Fruit fly (Drosophila melanogaster) whole organism, prepupa: Measurements from ENCODE around the gene Bdbt.

Experiments
- CG10631 ChIP-seq: fragments of 200-800 bp; sonication (Bioruptor generic); optimal IDR thresholded peaks from 2 replicates; lab custom pipeline; 2016; ENCODE audit warnings: missing biosample characterization, missing genetic modification characterization
- CG10669 ChIP-seq: fragments of 200-800 bp; sonication (Bioruptor generic); optimal IDR thresholded peaks from 3 replicates; lab custom pipeline; 2018; ENCODE audit warnings: missing biosample characterization, mild to moderate bottlenecking, missing genetic modification characterization, moderate library complexity
- CG11294 ChIP-seq: fragments of 200-800 bp; sonication (Bioruptor generic); IDR thresholded peaks from 2 replicates; pipeline ENCODE4 v1.3.6; 2022; ENCODE audit warnings: missing biosample characterization, missing genetic modification characterization
- CG11762 ChIP-seq: fragments of 200-800 bp; sonication (Bioruptor generic); optimal IDR thresholded peaks from 3 replicates; lab custom pipeline; 2016; ENCODE audit warnings: missing biosample characterization, missing genetic modification characterization; ENCODE audit not compliant: insufficient read depth
- CG15336 ChIP-seq: fragments of 200-800 bp; sonication (Bioruptor generic); IDR thresholded peaks from 2 replicates; pipeline ENCODE4 v1.3.6; 2022; ENCODE audit warnings: missing biosample characterization, missing genetic modification characterization
- CG1621 ChIP-seq: fragments of 200-800 bp; sonication (Bioruptor generic); optimal IDR thresholded peaks from 3 replicates; lab custom pipeline; 2018; ENCODE audit warnings: missing biosample characterization, mild to moderate bottlenecking, missing genetic modification characterization
- CG3032 ChIP-seq: fragments of 200-800 bp; optimal IDR thresholded peaks from 2 replicates; lab custom pipeline; 2019; ENCODE audit warnings: missing biosample characterization, mild to moderate bottlenecking, missing genetic modification characterization, moderate library complexity
- CG31627 ChIP-seq: fragments of 200-800 bp; sonication (Bioruptor generic); optimal IDR thresholded peaks from 3 replicates; lab custom pipeline; 2016; ENCODE audit warnings: missing biosample characterization, missing genetic modification characterization
- CG32006 ChIP-seq: fragments of 200-800 bp; sonication (Bioruptor generic); optimal IDR thresholded peaks from 3 replicates; lab custom pipeline; 2017; ENCODE audit warnings: missing biosample characterization, mild to moderate bottlenecking, missing genetic modification characterization
- CG4318 ChIP-seq: fragments of 200-800 bp; sonication (Bioruptor generic); optimal IDR thresholded peaks from 3 replicates; lab custom pipeline; 2017; ENCODE audit warnings: missing biosample characterization, mild to moderate bottlenecking, missing genetic modification characterization
- CG6163 ChIP-seq: fragments of 200-800 bp; sonication (Bioruptor generic); IDR thresholded peaks from 3 replicates; pipeline ENCODE4 v1.3.6; 2022; ENCODE audit warnings: missing biosample characterization, missing genetic modification characterization
- CG6792 ChIP-seq: fragments of 200-800 bp; sonication (Bioruptor generic); optimal IDR thresholded peaks from 3 replicates; lab custom pipeline; 2016; ENCODE audit warnings: missing biosample characterization, missing genetic modification characterization
- CG6808 ChIP-seq: fragments of 200-800 bp; sonication (Bioruptor generic); optimal IDR thresholded peaks from 3 replicates; lab custom pipeline; 2017; ENCODE audit warnings: missing biosample characterization, missing genetic modification characterization, mild to moderate bottlenecking, moderate library complexity, missing genetic modification reagents
- CG6854 ChIP-seq: fragments of 200-800 bp; sonication (Bioruptor generic); optimal IDR thresholded peaks from 2 replicates; lab custom pipeline; 2017; ENCODE audit warnings: missing biosample characterization, mild to moderate bottlenecking, missing genetic modification characterization
- CG7368 ChIP-seq: fragments of 200-800 bp; sonication (Bioruptor generic); optimal IDR thresholded peaks from 3 replicates; lab custom pipeline; 2016; ENCODE audit warnings: missing biosample characterization, missing genetic modification characterization
- CG8119 ChIP-seq: fragments of 200-800 bp; sonication (Bioruptor generic); IDR thresholded peaks from 3 replicates; pipeline ENCODE4 v1.3.6; 2022; ENCODE audit warnings: missing biosample characterization, missing genetic modification characterization
- CG8319 ChIP-seq: fragments of 200-800 bp; sonication (Bioruptor generic); optimal IDR thresholded peaks from 3 replicates; lab custom pipeline; 2016; ENCODE audit warnings: missing biosample characterization, missing genetic modification characterization
- CG8632 ChIP-seq: fragments of 200-800 bp; sonication (Bioruptor generic); optimal IDR thresholded peaks from 3 replicates; lab custom pipeline; 2016; ENCODE audit warnings: missing biosample characterization, missing genetic modification characterization
- CG9139 ChIP-seq: fragments of 200-800 bp; sonication (Bioruptor generic); optimal IDR thresholded peaks from 3 replicates; lab custom pipeline; 2017; ENCODE audit warnings: missing biosample characterization, mild to moderate bottlenecking, missing genetic modification characterization
- Eip75B ChIP-seq: fragments of 200-800 bp; sonication (Bioruptor generic); optimal IDR thresholded peaks from 3 replicates; lab custom pipeline; 2016; ENCODE audit warnings: missing biosample characterization, missing genetic modification characterization
- Eip78C ChIP-seq: fragments of 200-800 bp; sonication (Bioruptor generic); peaks from one replicate; lab custom pipeline; 2016; ENCODE audit warnings: missing biosample characterization, missing genetic modification characterization
- Eip93F ChIP-seq: fragments of 200-800 bp; sonication (Bioruptor generic); optimal IDR thresholded peaks from 2 replicates; lab custom pipeline; 2016; ENCODE audit warnings: missing biosample characterization, mild to moderate bottlenecking, missing genetic modification characterization
- Ets96B ChIP-seq: fragments of 200-800 bp; optimal IDR thresholded peaks from 2 replicates; lab custom pipeline; 2019; ENCODE audit warnings: missing biosample characterization, mild to moderate bottlenecking, missing genetic modification characterization, moderate library complexity
- Gug ChIP-seq: fragments of 200-800 bp; sonication (Bioruptor generic); IDR thresholded peaks from 2 replicates; pipeline ENCODE4 v1.3.6; 2022; ENCODE audit warnings: missing biosample characterization, missing genetic modification characterization
- Hr38 ChIP-seq: sonication (Bioruptor generic); optimal IDR thresholded peaks from 2 replicates; lab custom pipeline; 2016; ENCODE audit warnings: missing biosample characterization, missing genetic modification characterization
- Hr39 ChIP-seq: fragments of 200-800 bp; sonication (Bioruptor generic); optimal IDR thresholded peaks from 2 replicates; lab custom pipeline; 2016; ENCODE audit warnings: missing biosample characterization, missing genetic modification characterization
- Hr4 ChIP-seq: fragments of 200-800 bp; sonication (Bioruptor generic); optimal IDR thresholded peaks from 3 replicates; lab custom pipeline; 2016; ENCODE audit warnings: missing biosample characterization, missing genetic modification characterization
- Lpt ChIP-seq: fragments of 200-800 bp; sonication (Bioruptor generic); optimal IDR thresholded peaks from 3 replicates; lab custom pipeline; 2016; ENCODE audit warnings: missing biosample characterization, missing genetic modification characterization
- Met ChIP-seq: fragments of 200-800 bp; sonication (Bioruptor generic); optimal IDR thresholded peaks from 3 replicates; lab custom pipeline; 2016; ENCODE audit warnings: missing biosample characterization, missing genetic modification characterization
- OdsH ChIP-seq: fragments of 200-800 bp; sonication (Bioruptor generic); optimal IDR thresholded peaks from 3 replicates; lab custom pipeline; 2016; ENCODE audit warnings: missing biosample characterization, missing genetic modification characterization
- Smox ChIP-seq: fragments of 200-800 bp; sonication (Bioruptor generic); optimal IDR thresholded peaks from 3 replicates; lab custom pipeline; 2016; ENCODE audit warnings: missing biosample characterization, missing genetic modification characterization
- Sox102F ChIP-seq: fragments of 200-800 bp; sonication (Bioruptor generic); optimal IDR thresholded peaks from 2 replicates; lab custom pipeline; 2016; ENCODE audit warnings: missing biosample characterization, mild to moderate bottlenecking, missing genetic modification characterization
- Sox15 ChIP-seq: fragments of 200-800 bp; sonication (Bioruptor generic); optimal IDR thresholded peaks from 3 replicates; lab custom pipeline; 2016; ENCODE audit warnings: missing biosample characterization, missing genetic modification characterization
- acj6 ChIP-seq: fragments of 200-800 bp; sonication (Bioruptor generic); optimal IDR thresholded peaks from 3 replicates; lab custom pipeline; 2016; ENCODE audit warnings: missing biosample characterization, missing genetic modification characterization
- dac ChIP-seq: fragments of 200-800 bp; sonication (Bioruptor generic); optimal IDR thresholded peaks from 2 replicates; lab custom pipeline; 2017; ENCODE audit warnings: missing biosample characterization, mild to moderate bottlenecking, missing genetic modification characterization
- eg ChIP-seq: fragments of 200-800 bp; sonication (Bioruptor generic); IDR thresholded peaks from 3 replicates; pipeline ENCODE4 v1.3.6; 2022; ENCODE audit warnings: missing biosample characterization, missing genetic modification characterization
- fd85E ChIP-seq: fragments of 200-800 bp; sonication (Bioruptor generic); optimal IDR thresholded peaks from 3 replicates; lab custom pipeline; 2016; ENCODE audit warnings: missing biosample characterization, missing genetic modification characterization
- fkh ChIP-seq: fragments of 200-800 bp; sonication (Bioruptor generic); optimal IDR thresholded peaks from 3 replicates; lab custom pipeline; 2017; ENCODE audit warnings: missing biosample characterization, mild to moderate bottlenecking, missing genetic modification characterization, moderate library complexity
- net ChIP-seq: fragments of 200-800 bp; sonication (Bioruptor generic); optimal IDR thresholded peaks from 3 replicates; lab custom pipeline; 2016; ENCODE audit warnings: missing biosample characterization, missing genetic modification characterization
- pdm3 ChIP-seq: fragments of 200-800 bp; sonication (Bioruptor generic); optimal IDR thresholded peaks from 3 replicates; lab custom pipeline; 2016; ENCODE audit warnings: missing biosample characterization, missing genetic modification characterization
- salr ChIP-seq, 2 experiments: fragments of 200-800 bp; sonication (Bioruptor generic); optimal IDR thresholded peaks; 3 replicates each; lab custom pipeline; 2016 to 2018; ENCODE audit warnings: missing biosample characterization in 2 of 2, missing genetic modification characterization in 2 of 2, mild to moderate bottlenecking in 1 of 2
- spab ChIP-seq: fragments of 200-800 bp; sonication (Bioruptor generic); optimal IDR thresholded peaks from 2 replicates; lab custom pipeline; 2017; ENCODE audit warnings: missing biosample characterization, mild to moderate bottlenecking, missing genetic modification characterization, missing genetic modification reagents
- svp ChIP-seq: fragments of 200-800 bp; sonication (Bioruptor generic); peaks from one replicate; lab custom pipeline; 2016; ENCODE audit warnings: missing biosample characterization, missing genetic modification characterization
- topi ChIP-seq: fragments of 200-800 bp; sonication (Bioruptor generic); optimal IDR thresholded peaks from 3 replicates; lab custom pipeline; 2016; ENCODE audit warnings: missing biosample characterization, missing genetic modification characterization
- vri ChIP-seq: fragments of 200-800 bp; sonication (Bioruptor generic); optimal IDR thresholded peaks from 3 replicates; lab custom pipeline; 2016; ENCODE audit warnings: missing biosample characterization, mild to moderate bottlenecking, missing genetic modification characterization

The Bdbt gene

DNA sequence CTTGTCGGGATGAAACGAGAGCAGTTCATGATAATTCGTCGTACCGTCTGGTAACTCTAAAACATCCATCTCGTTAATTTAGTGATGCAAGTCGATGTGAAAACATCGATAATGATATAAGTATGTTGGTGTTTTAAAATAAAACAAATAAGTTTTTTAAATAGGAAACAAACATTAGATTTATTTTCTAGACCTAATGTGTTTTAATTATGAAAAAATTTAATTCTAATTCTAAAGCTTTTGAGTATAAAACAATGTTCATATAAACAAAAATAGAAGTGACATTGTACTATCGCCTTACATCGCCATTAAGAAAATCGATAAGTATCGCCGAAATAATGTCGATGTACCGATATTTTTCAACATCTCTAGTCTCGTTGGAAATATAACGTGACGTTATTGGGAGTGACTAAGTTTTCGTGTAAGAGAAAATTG, 7.6 kb downstream of the Bdbt start, which contains the start of gene Rab11 (continued):
- TF ChIP-seq Lpt (GFP tag; lab: Kevin White, UChicago) (no peak), net (GFP tag; lab: Kevin White, UChicago) (no peak), svp (peak; percentile 52), CG6163 (GFP tag; lab: Robert Waterston, UW) (no peak; the same call in 2 of the 3 replicates), CG11294 (GFP tag; lab: Robert Waterston, UW) (no peak), CG6854 (GFP tag; lab: Kevin White, UChicago) (no peak), Smox (GFP tag; lab: Kevin White, UChicago) (no peak), topi (GFP tag; lab: Kevin White, UChicago) (peak; percentile 54), fd85E (GFP tag; lab: Kevin White, UChicago) (no peak), Gug (GFP tag; lab: Robert Waterston, UW) (no peak), fkh (GFP tag; lab: Kevin White, UChicago) (peak; percentile 11), Met (GFP tag; lab: Kevin White, UChicago) (peak; percentile 47), CG3032 (peak; percentile 41), CG8632 (GFP tag; lab: Kevin White, UChicago) (peak; percentile 11), CG10631 (GFP tag; lab: Kevin White, UChicago) (peak; percentile 53), Ets96B (tag; lab: Kevin White, UChicago) (no peak), pdm3 (GFP tag; lab: Kevin White, UChicago) (no peak), vri (GFP tag; lab: Kevin White, UChicago) (no peak)

DNA sequence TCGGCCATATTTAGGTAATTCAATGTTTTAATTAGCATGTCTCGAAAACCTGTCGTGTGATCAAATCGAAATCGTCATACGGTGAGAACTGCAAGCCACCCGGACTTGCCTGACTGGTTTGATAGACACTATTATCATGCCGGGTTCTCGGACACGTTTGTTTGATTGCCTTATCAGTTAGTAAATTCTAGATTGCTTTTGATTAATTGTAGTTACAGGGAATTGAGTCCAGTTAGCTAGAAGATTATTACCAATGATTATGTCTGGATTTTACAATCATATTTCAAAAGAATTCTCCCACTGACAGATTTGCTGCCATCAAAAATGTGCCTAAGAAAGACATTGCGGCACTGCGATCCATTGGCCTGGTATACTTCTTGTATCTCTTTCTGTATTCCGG, 8.9 kb downstream of the Bdbt start:
- no peak for TF ChIP-seq OdsH (GFP tag; lab: Kevin White, UChicago)
- TF ChIP-seq Lpt (GFP tag; lab: Kevin White, UChicago) = no peak
- TF ChIP-seq CG31627 (GFP tag; lab: Kevin White, UChicago) = no peak
- no peak for TF ChIP-seq acj6 (GFP tag; lab: Kevin White, UChicago)
- TF ChIP-seq Eip93F (GFP tag; lab: Kevin White, UChicago) = no peak
- TF ChIP-seq eg (GFP tag; lab: Robert Waterston, UW) = no peak
- no peak for TF ChIP-seq Eip75B (GFP tag; lab: Kevin White, UChicago)
- no peak for TF ChIP-seq CG6792 (GFP tag; lab: Kevin White, UChicago)
- TF ChIP-seq CG6854 (GFP tag; lab: Kevin White, UChicago) = no peak
- TF ChIP-seq Sox15 = no peak
- TF ChIP-seq CG1621 (tag; lab: Kevin White, UChicago) = no peak
- TF ChIP-seq CG9139 = no peak
- TF ChIP-seq CG11762 = no peak
- TF ChIP-seq salr (GFP tag; optimal IDR thresholded peaks at IDR 0.05; lab: Kevin White, UChicago) = no peak
- TF ChIP-seq CG8119 (GFP tag; lab: Robert Waterston, UW) = no peak
- TF ChIP-seq Sox102F (GFP tag; lab: Kevin White, UChicago) = no peak
- no peak for TF ChIP-seq Hr39 (GFP tag; lab: Kevin White, UChicago)
- no peak for TF ChIP-seq pdm3 (GFP tag; lab: Kevin White, UChicago)
- no peak for TF ChIP-seq CG8319 (GFP tag; lab: Kevin White, UChicago)

DNA sequence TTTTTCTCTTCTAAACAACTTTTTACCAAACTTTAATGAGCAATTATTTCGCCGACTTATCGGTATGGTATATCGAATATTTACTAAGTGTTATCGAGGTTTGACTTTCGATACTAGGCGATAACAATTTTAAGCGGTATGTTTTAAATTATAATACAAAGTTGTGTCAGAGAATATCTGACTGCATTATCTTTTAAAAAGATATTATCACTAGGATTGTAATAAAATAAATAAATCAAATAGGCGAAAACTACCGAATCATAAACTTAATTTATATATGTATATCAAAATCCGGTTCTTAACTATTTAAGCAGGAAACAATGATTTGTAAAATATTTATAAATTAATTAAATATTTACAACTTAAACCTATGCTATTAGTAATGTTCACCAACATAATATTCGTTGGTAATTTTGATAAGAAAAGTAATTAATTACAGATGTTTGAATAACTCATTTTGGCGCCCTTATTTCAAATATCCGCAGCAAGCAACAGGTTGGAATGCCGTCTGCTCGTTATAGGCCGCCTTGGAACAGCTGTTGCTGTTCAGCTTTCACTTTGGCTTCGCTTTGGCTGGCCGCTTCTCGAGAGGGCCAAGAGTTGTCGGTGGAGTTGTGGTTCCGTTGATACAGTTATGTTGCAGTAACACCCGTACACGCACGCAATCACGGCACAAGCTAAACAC, 10.6 kb downstream of the Bdbt start, which contains the start of the genes Sec15 and rtet:
Gene Sec15 (minus strand): TSS at position 66 of the 685 bp plus-strand sequence.
Gene rtet (plus strand): TSS at position 540 of the 685 bp plus-strand sequence.
- TF ChIP-seq Hr4 (GFP tag; lab: Kevin White, UChicago) (no peak), Eip93F (GFP tag; lab: Kevin White, UChicago) (peak; percentile 35), spab (GFP tag; lab: Kevin White, UChicago) (no peak), svp (peak; percentile 85), net (GFP tag; lab: Kevin White, UChicago) (no peak), Sox102F (GFP tag; lab: Kevin White, UChicago) (no peak), Hr39 (GFP tag; lab: Kevin White, UChicago) (peak; percentile 55), Met (GFP tag; lab: Kevin White, UChicago) (no peak), CG6808 (GFP tag; lab: Kevin White, UChicago) (no peak), pdm3 (GFP tag; lab: Kevin White, UChicago) (no peak), CG6163 (GFP tag; lab: Robert Waterston, UW) (0 out of 3 replicates have a peak, but pooled peaks have one; percentile 16), CG8632 (GFP tag; lab: Kevin White, UChicago) (no peak), OdsH (GFP tag; lab: Kevin White, UChicago) (no peak), CG32006 (GFP tag; lab: Kevin White, UChicago) (no peak), CG7368 (GFP tag; lab: Kevin White, UChicago) (peak; percentile 6), Hr38 (GFP tag; lab: Kevin White, UChicago) (no peak), Smox (GFP tag; lab: Kevin White, UChicago) (no peak), CG10631 (GFP tag; lab: Kevin White, UChicago) (peak; percentile 34), Eip75B (GFP tag; lab: Kevin White, UChicago) (no peak), Gug (GFP tag; lab: Robert Waterston, UW) (no peak), Eip78C (GFP tag; lab: Kevin White, UChicago) (peak; percentile 81), CG4318 (GFP tag; lab: Kevin White, UChicago) (no peak), CG10669 (no peak), Sox15 (no peak), CG15336 (no peak), salr (GFP tag; optimal IDR thresholded peaks at IDR 0.05; lab: Kevin White, UChicago) (no peak), dac (GFP tag; lab: Kevin White, UChicago) (peak; percentile 24), fd85E (GFP tag; lab: Kevin White, UChicago) (no peak)
